Fruit fly (Drosophila melanogaster) whole organism, embryonic: ENCODE results near the gene CG42271.
A peak's percentile ranks its signal among the peaks of the same experiment; 100 is the strongest.

Source experiments
- BEAF-32 ChIP-seq: fragments of 200-800 bp; sonication (Bioruptor generic); optimal IDR thresholded peaks from 3 replicates; lab custom pipeline; 2017; ENCODE audit warnings: missing biosample characterization, missing genetic modification characterization, mild to moderate bottlenecking, moderate library complexity, missing genetic modification reagents
- Bgb ChIP-seq: fragments of 200-800 bp; sonication (Bioruptor generic); IDR thresholded peaks from 2 replicates; pipeline ENCODE4 v1.3.6; 2022; ENCODE audit warnings: missing biosample characterization, missing genetic modification characterization; ENCODE audit not compliant: partially characterized antibody
- BtbVII ChIP-seq: fragments of 200-800 bp; sonication (Bioruptor generic); optimal IDR thresholded peaks from 3 replicates; lab custom pipeline; 2017; ENCODE audit warnings: missing biosample characterization, mild to moderate bottlenecking, missing genetic modification characterization
- CG10274 ChIP-seq: fragments of 200-800 bp; sonication (Bioruptor generic); optimal IDR thresholded peaks from 3 replicates; lab custom pipeline; 2017; ENCODE audit warnings: missing biosample characterization, mild to moderate bottlenecking, missing genetic modification characterization
- CG11696 ChIP-seq: fragments of 200-800 bp; sonication (Bioruptor generic); IDR thresholded peaks from 2 replicates; pipeline ENCODE4 v1.3.6; 2022; ENCODE audit warnings: missing biosample characterization, missing genetic modification characterization
- CG12155 ChIP-seq: fragments of 200-800 bp; sonication (Bioruptor generic); optimal IDR thresholded peaks from 3 replicates; lab custom pipeline; 2016; ENCODE audit warnings: missing biosample characterization, missing genetic modification characterization
- CG13296 ChIP-seq: fragments of 200-800 bp; sonication (Bioruptor generic); optimal IDR thresholded peaks from 3 replicates; lab custom pipeline; 2018; ENCODE audit warnings: missing biosample characterization, mild to moderate bottlenecking, missing genetic modification characterization
- CG15696 ChIP-seq: fragments of 200-800 bp; sonication (Bioruptor generic); optimal IDR thresholded peaks from 2 replicates; lab custom pipeline; 2019; ENCODE audit warnings: missing biosample characterization, mild to moderate bottlenecking, missing genetic modification characterization, moderate library complexity
- CG16863 ChIP-seq: fragments of 200-800 bp; sonication (Bioruptor generic); optimal IDR thresholded peaks from 3 replicates; lab custom pipeline; 2016; ENCODE audit warnings: missing biosample characterization, missing genetic modification characterization
- CG17829 ChIP-seq: fragments of 200-800 bp; optimal IDR thresholded peaks from 2 replicates; lab custom pipeline; 2019; ENCODE audit warnings: missing biosample characterization, mild to moderate bottlenecking, missing genetic modification characterization, moderate library complexity
- CG18476 ChIP-seq: fragments of 200-800 bp; sonication (Bioruptor generic); optimal IDR thresholded peaks from 2 replicates; lab custom pipeline; 2016; ENCODE audit warnings: missing biosample characterization, mild to moderate bottlenecking, missing genetic modification characterization
- CG34224 ChIP-seq: fragments of 200-800 bp; sonication (Bioruptor generic); IDR thresholded peaks from 3 replicates; pipeline ENCODE4 v1.3.6; 2022; ENCODE audit warnings: missing biosample characterization, missing genetic modification characterization; ENCODE audit not compliant: partially characterized antibody
- CG6765 ChIP-seq: fragments of 200-800 bp; sonication (Bioruptor generic); optimal IDR thresholded peaks from 3 replicates; lab custom pipeline; 2017; ENCODE audit warnings: missing biosample characterization, mild to moderate bottlenecking, missing genetic modification characterization
- CG7271 ChIP-seq: fragments of 200-800 bp; sonication (Bioruptor generic); optimal IDR thresholded peaks from 2 replicates; lab custom pipeline; 2018; ENCODE audit warnings: missing biosample characterization, mild to moderate bottlenecking, missing genetic modification characterization, moderate library complexity
- CG7928 ChIP-seq: fragments of 200-800 bp; sonication (Bioruptor generic); optimal IDR thresholded peaks from 2 replicates; lab custom pipeline; 2017; ENCODE audit warnings: missing biosample characterization, mild to moderate bottlenecking, missing genetic modification characterization
- CG8290 ChIP-seq, 3 experiments: fragments of 200-800 bp; sonication (Bioruptor generic); optimal IDR thresholded peaks; 2 replicates each; lab custom pipeline; 2016 to 2019; ENCODE audit warnings: missing biosample characterization in 3 of 3, missing genetic modification characterization in 3 of 3, mild to moderate bottlenecking in 2 of 3, moderate library complexity in 1 of 3
- CrebB ChIP-seq: fragments of 200-800 bp; sonication (Bioruptor generic); optimal IDR thresholded peaks from 3 replicates; lab custom pipeline; 2018; ENCODE audit warnings: missing biosample characterization, mild to moderate bottlenecking, missing genetic modification characterization
- D19A ChIP-seq: fragments of 200-800 bp; optimal IDR thresholded peaks from 3 replicates; lab custom pipeline; 2019; ENCODE audit warnings: missing biosample characterization, mild to moderate bottlenecking, missing genetic modification characterization, moderate library complexity
- E2f2 ChIP-seq: fragments of 200-800 bp; sonication (Bioruptor generic); IDR thresholded peaks from 2 replicates; pipeline ENCODE4 v1.3.6; 2022; ENCODE audit warnings: missing biosample characterization, missing genetic modification characterization
- Hey ChIP-seq: fragments of 200-800 bp; sonication (Bioruptor generic); optimal IDR thresholded peaks from 3 replicates; lab custom pipeline; 2018; ENCODE audit warnings: missing biosample characterization, mild to moderate bottlenecking, missing genetic modification characterization
- Hmr ChIP-seq: fragments of 200-800 bp; sonication (Bioruptor generic); optimal IDR thresholded peaks from 3 replicates; lab custom pipeline; 2017; ENCODE audit warnings: mild to moderate bottlenecking, missing biosample characterization, missing genetic modification reagents, missing genetic modification characterization
- Hr3 ChIP-seq: fragments of 200-800 bp; sonication (Bioruptor generic); optimal IDR thresholded peaks from 3 replicates; lab custom pipeline; 2016; ENCODE audit warnings: missing biosample characterization, missing genetic modification characterization
- Mrtf ChIP-seq: fragments of 200-800 bp; sonication (Bioruptor generic); IDR thresholded peaks from 3 replicates; pipeline ENCODE4 v1.3.6; 2022; ENCODE audit warnings: missing biosample characterization, missing genetic modification characterization
- Pdp1 ChIP-seq, 2 experiments: fragments of 200-800 bp; sonication (Bioruptor generic); optimal IDR thresholded peaks; 3 replicates each; lab custom pipeline; 2016; ENCODE audit warnings: missing biosample characterization in 2 of 2, missing genetic modification characterization in 2 of 2, mild to moderate bottlenecking in 1 of 2, moderate library complexity in 1 of 2
- Sox102F ChIP-seq: fragments of 200-800 bp; sonication (Bioruptor generic); optimal IDR thresholded peaks from 2 replicates; lab custom pipeline; 2018; ENCODE audit warnings: missing biosample characterization, mild to moderate bottlenecking, missing genetic modification characterization, moderate library complexity
- Usf ChIP-seq: fragments of 200-800 bp; sonication (Bioruptor generic); optimal IDR thresholded peaks from 2 replicates; lab custom pipeline; 2017; ENCODE audit warnings: missing genotype, missing biosample characterization, missing genetic modification characterization
- ara ChIP-seq: fragments of 200-800 bp; sonication (Bioruptor generic); IDR thresholded peaks from 2 replicates; pipeline ENCODE4 v1.3.6; 2022; ENCODE audit warnings: missing biosample characterization, missing genetic modification characterization
- bab2 ChIP-seq: fragments of 200-800 bp; sonication (Bioruptor generic); optimal IDR thresholded peaks from 2 replicates; lab custom pipeline; 2016; ENCODE audit warnings: missing biosample characterization, missing genetic modification characterization
- chm ChIP-seq: fragments of 200-800 bp; sonication (Bioruptor generic); IDR thresholded peaks from 2 replicates; pipeline ENCODE4 v1.3.6; 2022; ENCODE audit warnings: missing biosample characterization, missing genetic modification characterization
- corto ChIP-seq: fragments of 200-800 bp; sonication (Bioruptor generic); optimal IDR thresholded peaks from 2 replicates; lab custom pipeline; 2016; ENCODE audit warnings: missing biosample characterization, mild to moderate bottlenecking, missing genetic modification characterization, moderate library complexity
- croc ChIP-seq: fragments of 200-800 bp; sonication (Bioruptor generic); conservative IDR thresholded peaks from 3 replicates; pipeline ENCODE4 v1.3.6; 2022; ENCODE audit warnings: missing biosample characterization, missing genetic modification characterization
- dan ChIP-seq: fragments of 200-800 bp; sonication (Bioruptor generic); IDR thresholded peaks from 2 replicates; pipeline ENCODE4 v1.3.6; 2022; ENCODE audit warnings: missing biosample characterization, missing genetic modification characterization
- dm ChIP-seq: fragments of 200-800 bp; sonication (Bioruptor generic); optimal IDR thresholded peaks from 3 replicates; lab custom pipeline; 2016; ENCODE audit warnings: missing biosample characterization, missing genetic modification characterization
- dmrt11E ChIP-seq: fragments of 200-800 bp; sonication (Bioruptor generic); optimal IDR thresholded peaks from 3 replicates; lab custom pipeline; 2018; ENCODE audit warnings: missing biosample characterization, mild to moderate bottlenecking, missing genetic modification characterization, moderate library complexity
- grau ChIP-seq: fragments of 200-800 bp; optimal IDR thresholded peaks from 3 replicates; lab custom pipeline; 2019; ENCODE audit warnings: missing biosample characterization, mild to moderate bottlenecking, missing genetic modification characterization, moderate library complexity
- hb ChIP-seq: fragments of 200-800 bp; sonication (Bioruptor generic); IDR thresholded peaks from 3 replicates; pipeline ENCODE4 v1.3.6; 2022; ENCODE audit warnings: missing biosample characterization, missing genetic modification characterization; ENCODE audit not compliant: partially characterized antibody
- hth ChIP-seq: fragments of >200 bp; optimal IDR thresholded peaks from 2 replicates; lab custom pipeline; 2017; ENCODE audit warnings: inconsistent platforms
- jing ChIP-seq: fragments of 200-800 bp; sonication (Bioruptor generic); optimal IDR thresholded peaks from 2 replicates; lab custom pipeline; 2018; ENCODE audit warnings: missing biosample characterization, mild to moderate bottlenecking, missing genetic modification characterization
- kah ChIP-seq: fragments of 200-800 bp; sonication (Bioruptor generic); optimal IDR thresholded peaks from 2 replicates; lab custom pipeline; 2018; ENCODE audit warnings: missing biosample characterization, mild to moderate bottlenecking, missing genetic modification characterization
- lmd ChIP-seq: fragments of 200-800 bp; sonication (Bioruptor generic); IDR thresholded peaks from 2 replicates; pipeline ENCODE4 v1.3.6; 2022; ENCODE audit warnings: missing biosample characterization, missing genetic modification characterization
- nmo ChIP-seq: fragments of 200-800 bp; sonication (Bioruptor generic); optimal IDR thresholded peaks from 2 replicates; lab custom pipeline; 2018; ENCODE audit warnings: missing biosample characterization, mild to moderate bottlenecking, missing genetic modification characterization, moderate library complexity
- oc ChIP-seq: fragments of 200-800 bp; sonication (Bioruptor generic); optimal IDR thresholded peaks from 2 replicates; lab custom pipeline; 2018; ENCODE audit warnings: missing biosample characterization, mild to moderate bottlenecking, missing genetic modification characterization, moderate library complexity
- sens ChIP-seq: fragments of 200-800 bp; sonication (Bioruptor generic); peaks from one replicate; lab custom pipeline; 2016; ENCODE audit warnings: missing biosample characterization, missing genetic modification characterization
- sim ChIP-seq: fragments of 200-800 bp; sonication (Bioruptor generic); IDR thresholded peaks from 2 replicates; pipeline ENCODE4 v1.3.6; 2022; ENCODE audit warnings: missing biosample characterization, missing genetic modification characterization
- sug ChIP-seq: fragments of 200-800 bp; optimal IDR thresholded peaks from 2 replicates; lab custom pipeline; 2019; ENCODE audit warnings: missing biosample characterization, mild to moderate bottlenecking, missing genetic modification characterization, moderate library complexity
- tna ChIP-seq: fragments of 200-800 bp; sonication (Bioruptor generic); IDR thresholded peaks from 2 replicates; pipeline ENCODE4 v1.3.6; 2022; ENCODE audit warnings: missing biosample characterization, missing genetic modification characterization; ENCODE audit not compliant: partially characterized antibody
- ttk ChIP-seq: fragments of 200-800 bp; sonication (Bioruptor generic); IDR thresholded peaks from 2 replicates; pipeline ENCODE4 v2.1.2; 2022; ENCODE audit warnings: missing biosample characterization, missing genetic modification characterization
- usp ChIP-seq: fragments of >200 bp; optimal IDR thresholded peaks from 2 replicates; lab custom pipeline; 2017; ENCODE audit warnings: missing biosample characterization, missing genetic modification characterization
- zfh1 ChIP-seq: fragments of 200-800 bp; sonication (Bioruptor generic); IDR thresholded peaks from 3 replicates; pipeline ENCODE4 v1.3.6; 2022; ENCODE audit warnings: missing biosample characterization, missing genetic modification characterization

The CG42271 gene

dm6 chrX:14247035-14247786 lies 13.3 kb upstream of the CG42271 start, which contains the start of gene mud (continued):
- TF ChIP-seq dm: no peak
- 0 out of 3 replicates have a peak, but pooled peaks have one; percentile 33 for TF ChIP-seq Mrtf
- no peak for TF ChIP-seq corto (GFP tag; lab: Kevin White, UChicago)
- TF ChIP-seq Bgb: peak; percentile 84
- TF ChIP-seq ara (GFP tag; lab: Robert Waterston, UW): no peak
- no peak for TF ChIP-seq BtbVII
- TF ChIP-seq CG17829 (tag; lab: Kevin White, UChicago): peak; percentile 53
- no peak for TF ChIP-seq CrebB (tag; lab: Kevin White, UChicago)
- TF ChIP-seq lmd (GFP tag; lab: Robert Waterston, UW): peak; percentile 25; the same call in 1 of the 2 replicates
- TF ChIP-seq Hr3 (GFP tag; lab: Kevin White, UChicago): peak; percentile 38
- TF ChIP-seq dmrt11E (tag; lab: Kevin White, UChicago): peak; percentile 43
- TF ChIP-seq CG34224 (GFP tag; lab: Robert Waterston, UW): 0 out of 3 replicates have a peak, but pooled peaks have one; percentile 48
- TF ChIP-seq CG6765 (GFP tag; lab: Kevin White, UChicago): no peak
- no peak for TF ChIP-seq jing (GFP tag; lab: Kevin White, UChicago)
- TF ChIP-seq tna (GFP tag; lab: Robert Waterston, UW): peak; percentile 68
- TF ChIP-seq D19A (tag; lab: Kevin White, UChicago): no peak
- TF ChIP-seq chm (GFP tag; lab: Robert Waterston, UW): no peak
- TF ChIP-seq CG15696 (tag; lab: Kevin White, UChicago): peak; percentile 14
- no peak for TF ChIP-seq kah (GFP tag; lab: Kevin White, UChicago)
- no peak for TF ChIP-seq sim (GFP tag; lab: Robert Waterston, UW)
- no peak for TF ChIP-seq CG8290 (GFP tag; optimal IDR thresholded peaks at IDR 0.05; lab: Kevin White, UChicago)
- TF ChIP-seq CG8290 (tag; optimal IDR thresholded peaks at IDR 0.05; lab: Kevin White, UChicago): no peak
- TF ChIP-seq CG18476 (GFP tag; lab: Kevin White, UChicago): no peak
- no peak for TF ChIP-seq CG10274
- no peak for TF ChIP-seq usp
- TF ChIP-seq zfh1: 0 out of 3 replicates have a peak, but pooled peaks have one; percentile 9
- no peak for TF ChIP-seq CG7271 (tag; lab: Kevin White, UChicago)
- no peak for TF ChIP-seq CG12155 (GFP tag; lab: Kevin White, UChicago)
- no peak for TF ChIP-seq oc (tag; lab: Kevin White, UChicago)
- TF ChIP-seq Hey: no peak
- TF ChIP-seq dan (GFP tag; lab: Robert Waterston, UW): no peak
- TF ChIP-seq E2f2: peak; percentile 87
- peak; percentile 29; the same call in 1 of the 2 replicates for TF ChIP-seq ttk (GFP tag; lab: Robert Waterston, UW)
- TF ChIP-seq sens (GFP tag; lab: Kevin White, UChicago): peak; percentile 57
- no peak for TF ChIP-seq Hmr (GFP tag; lab: Kevin White, UChicago)
- TF ChIP-seq hb (GFP tag; lab: Robert Waterston, UW): peak; percentile 77
- no peak for TF ChIP-seq hth (lab: Kevin White, UChicago)
- peak; percentile 70 for TF ChIP-seq nmo (GFP tag; lab: Kevin White, UChicago)
- peak; percentile 43 for TF ChIP-seq grau (tag; lab: Kevin White, UChicago)
- no peak for TF ChIP-seq croc (GFP tag; lab: Robert Waterston, UW)
- TF ChIP-seq BEAF-32 (GFP tag; lab: Kevin White, UChicago): peak; percentile 76
- TF ChIP-seq CG11696 (GFP tag; lab: Robert Waterston, UW): no peak
- no peak for TF ChIP-seq bab2 (GFP tag; lab: Kevin White, UChicago)
- no peak for TF ChIP-seq Sox102F (GFP tag; lab: Kevin White, UChicago)
- TF ChIP-seq CG7928 (GFP tag; lab: Kevin White, UChicago): no peak
- no peak for TF ChIP-seq Usf (GFP tag; lab: Kevin White, UChicago)
- no peak for TF ChIP-seq sug
- peak in 1 of 2 experiments; percentile 98 for TF ChIP-seq Pdp1 (GFP tag; optimal IDR thresholded peaks at IDR 0.05; lab: Kevin White, UChicago)
- no peak for TF ChIP-seq CG16863
- TF ChIP-seq CG13296 (GFP tag; lab: Kevin White, UChicago): no peak
